Fruit fly (Drosophila melanogaster): ENCODE results near the gene CG1113.
A peak's percentile ranks its signal among the peaks of the same experiment; 100 is the strongest.

The CG1113 gene

dm6 chr3R:5209481-5209880 lies 43.5 kb upstream of the CG1113 start (continued):
- TF ChIP-seq Dek (tag; optimal IDR thresholded peaks at IDR 0.05), result no peak
- TF ChIP-seq CG7839 (tag; optimal IDR thresholded peaks at IDR 0.05), result peak; percentile 58
- peak; percentile 65; the same call in 2 of the 3 replicates for TF ChIP-seq H15 (GFP tag; IDR thresholded peaks at IDR 0.05)
- TF ChIP-seq Hmr (GFP tag; optimal IDR thresholded peaks at IDR 0.05), result no peak
- no peak for TF ChIP-seq HmgD (GFP tag; optimal IDR thresholded peaks at IDR 0.05)
- 0 out of 2 replicates have a peak, but pooled peaks have one; percentile 51 for TF ChIP-seq Rx (GFP tag; IDR thresholded peaks at IDR 0.05)
- no peak for TF ChIP-seq Atf3 (GFP tag; optimal IDR thresholded peaks at IDR 0.05)
- TF ChIP-seq CG2120 (GFP tag; optimal IDR thresholded peaks at IDR 0.05), result no peak
- TF ChIP-seq Dad (GFP tag; optimal IDR thresholded peaks at IDR 0.05), result no peak
- TF ChIP-seq PHDP (tag; optimal IDR thresholded peaks at IDR 0.05), result peak; percentile 17
- no peak for TF ChIP-seq Spps (tag; optimal IDR thresholded peaks at IDR 0.05)
- TF ChIP-seq scrt (GFP tag; optimal IDR thresholded peaks at IDR 0.05), result no peak
- TF ChIP-seq CG15514 (GFP tag; optimal IDR thresholded peaks at IDR 0.05), result no peak
- TF ChIP-seq B-H1 (GFP tag; IDR thresholded peaks at IDR 0.05), result no peak; the same call in 1 of the 3 replicates
- TF ChIP-seq bsh (GFP tag; optimal IDR thresholded peaks at IDR 0.05), result peak; percentile 73 to 77
- peak; percentile 26 for TF ChIP-seq CG30403 (GFP tag; optimal IDR thresholded peaks at IDR 0.05)
- peak; percentile 57; the same call in 1 of the 3 replicates for TF ChIP-seq gce (GFP tag; IDR thresholded peaks at IDR 0.05)
- TF ChIP-seq vfl (GFP tag; optimal IDR thresholded peaks at IDR 0.05), result no peak
- TF ChIP-seq bbx (GFP tag; IDR thresholded peaks at IDR 0.05; ENCODE audit: partially characterized antibody), result no peak
- no peak for TF ChIP-seq CHES-1-like (GFP tag; optimal IDR thresholded peaks at IDR 0.05)
- no peak for TF ChIP-seq CG7271 (tag; optimal IDR thresholded peaks at IDR 0.05)
- TF ChIP-seq ase (GFP tag; IDR thresholded peaks at IDR 0.05), result no peak
- TF ChIP-seq CG4328 (GFP tag; optimal IDR thresholded peaks at IDR 0.05), result no peak
- TF ChIP-seq tap (tag; optimal IDR thresholded peaks at IDR 0.05), result peak; percentile 40
- TF ChIP-seq Trl (optimal IDR thresholded peaks at IDR 0.05), result no peak
- TF ChIP-seq Trl (GFP tag; optimal IDR thresholded peaks at IDR 0.05), result no peak
- peak; percentile 33 for TF ChIP-seq CG10209 (GFP tag; optimal IDR thresholded peaks at IDR 0.05)
- peak; percentile 21 for TF ChIP-seq ind (GFP tag; optimal IDR thresholded peaks at IDR 0.05)
- peak; percentile 58; the same call in 1 of the 3 replicates for TF ChIP-seq zfh1 (GFP tag; IDR thresholded peaks at IDR 0.05)
- peak; percentile 27 for TF ChIP-seq CG30431 (GFP tag; optimal IDR thresholded peaks at IDR 0.05)
- TF ChIP-seq CrebB (tag; optimal IDR thresholded peaks at IDR 0.05), result no peak
- TF ChIP-seq CG9437 (GFP tag; optimal IDR thresholded peaks at IDR 0.05), result peak; percentile 13
- TF ChIP-seq Awh (GFP tag; IDR thresholded peaks at IDR 0.05), result peak; percentile 66
- TF ChIP-seq Blimp-1 (GFP tag; optimal IDR thresholded peaks at IDR 0.05), result peak; percentile 61
- TF ChIP-seq Sry-δ (GFP tag; optimal IDR thresholded peaks at IDR 0.05), result peak; percentile 1
- TF ChIP-seq HLH4C (GFP tag; IDR thresholded peaks at IDR 0.05; ENCODE audit: partially characterized antibody), result no peak
- 0 out of 3 replicates have a peak, but pooled peaks have one; percentile 21 for TF ChIP-seq CG3726 (GFP tag; IDR thresholded peaks at IDR 0.05)
- TF ChIP-seq ash1 (GFP tag; optimal IDR thresholded peaks at IDR 0.05), result no peak
- peak; percentile 27; the same call in 1 of the 3 replicates for TF ChIP-seq row (GFP tag; IDR thresholded peaks at IDR 0.05)
- no peak for TF ChIP-seq wdn (GFP tag; IDR thresholded peaks at IDR 0.05)
- peak; percentile 41; the same call in 1 of the 3 replicates for TF ChIP-seq sr (GFP tag; IDR thresholded peaks at IDR 0.05)
- no peak for TF ChIP-seq CG9215 (GFP tag; IDR thresholded peaks at IDR 0.05)
- TF ChIP-seq p53 (GFP tag; optimal IDR thresholded peaks at IDR 0.05), result no peak
- no peak for TF ChIP-seq CG18599 (GFP tag; optimal IDR thresholded peaks at IDR 0.05)
- peak; percentile 13 for TF ChIP-seq trem (tag; optimal IDR thresholded peaks at IDR 0.05)
- no peak for TF ChIP-seq psq (GFP tag; optimal IDR thresholded peaks at IDR 0.05)
- 0 out of 2 replicates have a peak, but pooled peaks have one; percentile 34 for TF ChIP-seq danr (GFP tag; IDR thresholded peaks at IDR 0.05)
- peak; percentile 54 for TF ChIP-seq unpg (GFP tag; optimal IDR thresholded peaks at IDR 0.05)
- peak; percentile 28 for TF ChIP-seq ewg (GFP tag; optimal IDR thresholded peaks at IDR 0.05)
- 0 out of 2 replicates have a peak, but pooled peaks have one; percentile 9 for TF ChIP-seq peb (GFP tag; IDR thresholded peaks at IDR 0.05)
- no peak for TF ChIP-seq MESR4 (GFP tag; optimal IDR thresholded peaks at IDR 0.05)

Data from whole organism, embryonic.